Worm (Caenorhabditis elegans) whole organism, L2 larva: ENCODE measurements around the gene C07G1.15.

Source experiments
- ZK546.5 ChIP-seq: sonication (generic microtip); optimal IDR thresholded peaks from 2 replicates; lab custom pipeline; 2017; ENCODE audit warnings: missing biosample characterization, missing genetic modification characterization
- ceh-82 ChIP-seq: fragments of 150-350 bp; optimal IDR thresholded peaks from 2 replicates; lab custom pipeline; 2014; ENCODE audit warnings: missing biosample characterization, missing genetic modification characterization
- elt-3 ChIP-seq: sonication (generic microtip); optimal IDR thresholded peaks from 2 replicates; lab custom pipeline; 2017; ENCODE audit warnings: missing biosample characterization, missing genetic modification characterization
- lin-13 ChIP-seq: fragments of 150-350 bp; optimal IDR thresholded peaks from 2 replicates; lab custom pipeline; 2014; ENCODE audit warnings: missing biosample characterization, missing genetic modification reagents, missing genetic modification characterization
- lin-39 ChIP-seq: fragments of 150-350 bp; optimal IDR thresholded peaks from 2 replicates; lab custom pipeline; 2014; ENCODE audit warnings: missing biosample characterization, missing genetic modification reagents, missing genetic modification characterization
- skn-1 ChIP-seq: sonication (generic microtip); optimal IDR thresholded peaks from 2 replicates; lab custom pipeline; 2017; ENCODE audit warnings: missing biosample characterization, missing genetic modification characterization
- snpc-4 ChIP-seq: fragments of 150-350 bp; optimal IDR thresholded peaks from 2 replicates; lab custom pipeline; 2014; ENCODE audit warnings: missing biosample characterization, missing genetic modification characterization

- TF ChIP-seq snpc-4 (no peak), ZK546.5 (tag; lab: Kevin White, UChicago) (no peak), skn-1 (no peak), ceh-82 (tag; lab: Kevin White, UChicago) (no peak), lin-13 (GFP tag; lab: Kevin White, UChicago) (no peak), lin-39 (no peak), elt-3 (tag; lab: Kevin White, UChicago) (no peak)
Measured at ce11 chrIV:8161774-8162173, 8.0 kb upstream of the C07G1.15 start.
